Fruit fly (Drosophila melanogaster): ENCODE data around the gene Cnot4.

Gene Cnot4

dm6 chr2L:10378631-10379030 lies 17.9 kb upstream of the Cnot4 start:
- TF ChIP-seq pan (optimal IDR thresholded peaks at IDR 0.05) (no peak), Dll (optimal IDR thresholded peaks at IDR 0.05) (no peak), CG8478 (optimal IDR thresholded peaks at IDR 0.05) (no peak), usp (GFP tag; optimal IDR thresholded peaks at IDR 0.05) (no peak), psq (optimal IDR thresholded peaks at IDR 0.05) (no peak)

- TF ChIP-seq psq (optimal IDR thresholded peaks at IDR 0.05) (no peak), CG8478 (optimal IDR thresholded peaks at IDR 0.05) (no peak)
Observed at dm6 chr2L:10379865-10380264, 16.7 kb upstream of the Cnot4 start, which contains the start of gene gny. Gene gny (plus strand): TSS chr2L:10380103.

- TF ChIP-seq psq (optimal IDR thresholded peaks at IDR 0.05) (no peak), usp (GFP tag; optimal IDR thresholded peaks at IDR 0.05) (no peak), CG8478 (optimal IDR thresholded peaks at IDR 0.05) (no peak), EcR (GFP tag; optimal IDR thresholded peaks at IDR 0.05) (no peak), Dll (optimal IDR thresholded peaks at IDR 0.05) (no peak)
Observed at dm6 chr2L:10381890-10382450, 14.5 kb upstream of the Cnot4 start, which contains the start of gene CG5096. Gene CG5096 (plus strand): TSS chr2L:10382263.

dm6 chr2L:10386208-10386805 lies 10.2 kb upstream of the Cnot4 start, which contains the start of the genes Cdk1 and mRpS7:
Gene Cdk1 (minus strand): TSS chr2L:10386262.
Gene mRpS7 (plus strand): TSS chr2L:10386662.
- TF ChIP-seq EcR (GFP tag; optimal IDR thresholded peaks at IDR 0.05) (no peak), pan (optimal IDR thresholded peaks at IDR 0.05) (no peak), psq (optimal IDR thresholded peaks at IDR 0.05) (no peak), Dll (optimal IDR thresholded peaks at IDR 0.05) (no peak), CG8478 (optimal IDR thresholded peaks at IDR 0.05) (no peak)

dm6 chr2L:10386824-10387223 lies 9.7 kb upstream of the Cnot4 start:
- TF ChIP-seq psq (optimal IDR thresholded peaks at IDR 0.05), result no peak
- no peak for TF ChIP-seq Dll (optimal IDR thresholded peaks at IDR 0.05)
- no peak for TF ChIP-seq EcR (GFP tag; optimal IDR thresholded peaks at IDR 0.05)
- no peak for TF ChIP-seq pan (optimal IDR thresholded peaks at IDR 0.05)
- TF ChIP-seq CG8478 (optimal IDR thresholded peaks at IDR 0.05), result no peak
- no peak for TF ChIP-seq usp (GFP tag; optimal IDR thresholded peaks at IDR 0.05)

- TF ChIP-seq pan (optimal IDR thresholded peaks at IDR 0.05) (no peak), CG8478 (optimal IDR thresholded peaks at IDR 0.05) (no peak)
Observed at dm6 chr2L:10387869-10388726, 8.4 kb upstream of the Cnot4 start, which contains the start of gene da. Gene da (plus strand): TSS chr2L:10388105.

dm6 chr2L:10393467-10393866 lies 3.0 kb upstream of the Cnot4 start:
- TF ChIP-seq EcR (GFP tag; optimal IDR thresholded peaks at IDR 0.05), result no peak

dm6 chr2L:10395035-10395434 lies 1.5 kb upstream of the Cnot4 start:
- TF ChIP-seq Dll (optimal IDR thresholded peaks at IDR 0.05), result no peak
- no peak for TF ChIP-seq usp (GFP tag; optimal IDR thresholded peaks at IDR 0.05)
- no peak for TF ChIP-seq pan (optimal IDR thresholded peaks at IDR 0.05)
- no peak for TF ChIP-seq CG8478 (optimal IDR thresholded peaks at IDR 0.05)
- TF ChIP-seq psq (optimal IDR thresholded peaks at IDR 0.05), result no peak
- no peak for TF ChIP-seq EcR (GFP tag; optimal IDR thresholded peaks at IDR 0.05)

dm6 chr2L:10395642-10396487 lies 651 bp upstream of the Cnot4 start, which contains the start of gene Mdh1:
Gene Mdh1 (minus strand): TSS chr2L:10396332.
- TF ChIP-seq CG8478 (optimal IDR thresholded peaks at IDR 0.05) (no peak), Dll (optimal IDR thresholded peaks at IDR 0.05) (no peak), usp (GFP tag; optimal IDR thresholded peaks at IDR 0.05) (no peak), pan (optimal IDR thresholded peaks at IDR 0.05) (no peak), EcR (GFP tag; optimal IDR thresholded peaks at IDR 0.05) (no peak), psq (optimal IDR thresholded peaks at IDR 0.05) (no peak)

- TF ChIP-seq Dll (optimal IDR thresholded peaks at IDR 0.05) (no peak), psq (optimal IDR thresholded peaks at IDR 0.05) (no peak)
Observed at dm6 chr2L:10396877-10397587, 516 bp downstream of the Cnot4 start.

- TF ChIP-seq EcR (GFP tag; optimal IDR thresholded peaks at IDR 0.05), result no peak
- TF ChIP-seq pan (optimal IDR thresholded peaks at IDR 0.05), result no peak
- no peak for TF ChIP-seq usp (GFP tag; optimal IDR thresholded peaks at IDR 0.05)
- no peak for TF ChIP-seq Dll (optimal IDR thresholded peaks at IDR 0.05)
- no peak for TF ChIP-seq CG8478 (optimal IDR thresholded peaks at IDR 0.05)
- no peak for TF ChIP-seq psq (optimal IDR thresholded peaks at IDR 0.05)
Observed at dm6 chr2L:10403803-10404315, 7.3 kb downstream of the Cnot4 start.
